Fruit fly (Drosophila melanogaster): ENCODE measurements around the gene CG42780.

- TF ChIP-seq Sox102F (GFP tag; optimal IDR thresholded peaks at IDR 0.05) (no peak), CG32772 (GFP tag; IDR thresholded peaks at IDR 0.05) (no peak), CG9609 (GFP tag; optimal IDR thresholded peaks at IDR 0.05) (no peak), Camta (GFP tag; optimal IDR thresholded peaks at IDR 0.05) (no peak), CG12299 (tag; optimal IDR thresholded peaks at IDR 0.05) (no peak), CG17385 (GFP tag; optimal IDR thresholded peaks at IDR 0.05) (no peak), CG2678 (tag; optimal IDR thresholded peaks at IDR 0.05) (no peak), Dek (tag; optimal IDR thresholded peaks at IDR 0.05) (no peak), Sry-δ (GFP tag; optimal IDR thresholded peaks at IDR 0.05) (no peak), CG14667 (GFP tag; IDR thresholded peaks at IDR 0.05) (no peak), gcm (GFP tag; optimal IDR thresholded peaks at IDR 0.05) (no peak), CG13123 (GFP tag; optimal IDR thresholded peaks at IDR 0.05) (no peak), CG3847 (GFP tag; IDR thresholded peaks at IDR 0.05) (no peak)
These were observed 26.5 kb upstream of the CG42780 start, which contains the start of gene CG1999 for dm6 chrX:7358496-7358895.
